Worm (Caenorhabditis elegans) whole organism, young adult: Measurements from ENCODE around the gene srh-78.

ENCODE experiments used
- B0336.3 ChIP-seq: fragments of 200-800 bp; sonication (Bioruptor generic); IDR thresholded peaks from 2 replicates; pipeline ENCODE4 v1.3.6; 2022; ENCODE audit warnings: missing genetic modification characterization, missing compliant biosample characterization
- C17E4.6 ChIP-seq: fragments of 200-800 bp; sonication (Bioruptor generic); IDR thresholded peaks from 2 replicates; pipeline ENCODE4 v1.3.6; 2022; ENCODE audit warnings: missing genetic modification reagents, missing genetic modification characterization, missing compliant biosample characterization
- D2030.7 ChIP-seq: fragments of 200-800 bp; sonication (Bioruptor generic); IDR thresholded peaks from 2 replicates; pipeline ENCODE4 v1.3.6; 2022; ENCODE audit warnings: missing genetic modification reagents, missing genetic modification characterization, missing compliant biosample characterization
- F37B4.10 ChIP-seq: fragments of 200-800 bp; sonication (Bioruptor generic); IDR thresholded peaks from 2 replicates; pipeline ENCODE4 v1.3.6; 2022; ENCODE audit warnings: missing genetic modification characterization, missing compliant biosample characterization
- T07F8.4 ChIP-seq: sonication (generic microtip); optimal IDR thresholded peaks from 2 replicates; lab custom pipeline; 2016; ENCODE audit warnings: mild to moderate bottlenecking, missing genetic modification characterization, moderate library complexity, missing compliant biosample characterization
- Y56A3A.18 ChIP-seq: fragments of 200-800 bp; sonication (Bioruptor generic); IDR thresholded peaks from 2 replicates; pipeline ENCODE4 v1.3.6; 2022; ENCODE audit warnings: missing genetic modification reagents, missing genetic modification characterization, missing compliant biosample characterization
- aptf-3 ChIP-seq: fragments of 200-800 bp; sonication (Bioruptor generic); IDR thresholded peaks from 2 replicates; pipeline ENCODE4 v1.3.6; 2022; ENCODE audit warnings: missing genetic modification characterization, missing compliant biosample characterization
- atf-7 ChIP-seq: sonication (generic microtip); optimal IDR thresholded peaks from 2 replicates; lab custom pipeline; 2017; ENCODE audit warnings: mild to moderate bottlenecking, missing genetic modification characterization, missing compliant biosample characterization
- ccch-3 ChIP-seq: fragments of 200-800 bp; sonication (Bioruptor generic); optimal IDR thresholded peaks from 2 replicates; lab custom pipeline; 2018; ENCODE audit warnings: mild to moderate bottlenecking, missing genetic modification characterization, missing compliant biosample characterization
- ceh-91 ChIP-seq: fragments of 200-800 bp; sonication (Bioruptor generic); IDR thresholded peaks from 2 replicates; pipeline ENCODE4 v1.3.6; 2022; ENCODE audit warnings: missing genetic modification reagents, missing genetic modification characterization, missing compliant biosample characterization
- chd-7 ChIP-seq: sonication (generic microtip); optimal IDR thresholded peaks from 2 replicates; lab custom pipeline; 2016; ENCODE audit warnings: mild to moderate bottlenecking, missing genetic modification characterization, moderate library complexity, missing compliant biosample characterization
- dox-1 ChIP-seq: fragments of 200-800 bp; sonication (Bioruptor generic); IDR thresholded peaks from 2 replicates; pipeline ENCODE4 v1.3.6; 2022; ENCODE audit warnings: missing genetic modification reagents, missing genetic modification characterization, missing compliant biosample characterization
- dpl-1 ChIP-seq: fragments of 150-350 bp; optimal IDR thresholded peaks from 2 replicates; lab custom pipeline; 2014; ENCODE audit warnings: missing biosample characterization, missing genetic modification reagents, missing genetic modification characterization
- egl-18 ChIP-seq: fragments of 200-800 bp; sonication (Bioruptor generic); IDR thresholded peaks from 2 replicates; pipeline ENCODE4 v1.3.6; 2022; ENCODE audit warnings: missing genetic modification reagents, missing genetic modification characterization, missing compliant biosample characterization
- egrh-3 ChIP-seq: fragments of 200-800 bp; sonication (Bioruptor generic); IDR thresholded peaks from 2 replicates; pipeline ENCODE4 v1.3.6; 2022; ENCODE audit warnings: missing genetic modification reagents, missing genetic modification characterization, missing compliant biosample characterization
- hmg-1.2 ChIP-seq: fragments of 200-800 bp; sonication (Bioruptor generic); IDR thresholded peaks from 2 replicates; pipeline ENCODE4 v1.3.6; 2022; ENCODE audit warnings: missing genetic modification reagents, missing genetic modification characterization, missing compliant biosample characterization
- hsf-1 ChIP-seq: fragments of 200-800 bp; sonication (Bioruptor generic); IDR thresholded peaks from 2 replicates; pipeline ENCODE4 v1.3.6; 2022; ENCODE audit warnings: missing genetic modification reagents, missing genetic modification characterization, missing compliant biosample characterization
- let-526 ChIP-seq: fragments of 200-800 bp; sonication (Bioruptor generic); IDR thresholded peaks from 2 replicates; pipeline ENCODE4 v1.3.6; 2022; ENCODE audit warnings: missing genetic modification reagents, missing genetic modification characterization, missing compliant biosample characterization
- lin-35 ChIP-seq, 3 experiments: fragments of 150-350 bp in 2 of 3; sonication (generic microtip) in 1 of 3; optimal IDR thresholded peaks; 2 replicates each; lab custom pipeline; 2014 to 2018; ENCODE audit warnings: missing biosample characterization in 3 of 3, missing genetic modification characterization in 3 of 3, missing genetic modification reagents in 3 of 3
- lin-40 ChIP-seq: sonication (generic microtip); optimal IDR thresholded peaks from 2 replicates; lab custom pipeline; 2016; ENCODE audit warnings: missing genetic modification characterization, mild to moderate bottlenecking, missing compliant biosample characterization, missing genotype, missing genetic modification reagents
- lin-54 ChIP-seq: fragments of 200-800 bp; sonication (Bioruptor generic); optimal IDR thresholded peaks from 2 replicates; lab custom pipeline; 2018; ENCODE audit warnings: mild to moderate bottlenecking, missing genetic modification characterization, missing compliant biosample characterization
- lir-1 ChIP-seq: fragments of 200-800 bp; sonication (Bioruptor generic); conservative IDR thresholded peaks from 2 replicates; pipeline ENCODE4 v1.3.6; 2022; ENCODE audit warnings: missing genetic modification reagents, missing genetic modification characterization, missing compliant biosample characterization
- madf-6 ChIP-seq: fragments of 200-800 bp; sonication (Bioruptor generic); IDR thresholded peaks from 2 replicates; pipeline ENCODE4 v1.3.6; 2022; ENCODE audit warnings: missing genetic modification reagents, missing genetic modification characterization, missing compliant biosample characterization
- mcd-1 ChIP-seq: fragments of 200-800 bp; sonication (Bioruptor generic); IDR thresholded peaks from 2 replicates; pipeline ENCODE4 v1.3.6; 2022; ENCODE audit warnings: missing genetic modification reagents, missing genetic modification characterization, missing compliant biosample characterization
- nhr-120 ChIP-seq: fragments of 200-800 bp; sonication (Bioruptor generic); IDR thresholded peaks from 2 replicates; pipeline ENCODE4 v1.3.6; 2022; ENCODE audit warnings: missing genetic modification characterization, missing compliant biosample characterization
- nhr-80 ChIP-seq: sonication (generic microtip); optimal IDR thresholded peaks from 2 replicates; lab custom pipeline; 2016; ENCODE audit warnings: missing genetic modification characterization, missing compliant biosample characterization
- pbrm-1 ChIP-seq: fragments of 200-800 bp; sonication (Bioruptor generic); IDR thresholded peaks from 2 replicates; pipeline ENCODE4 v1.3.6; 2022; ENCODE audit warnings: missing genetic modification reagents, missing genetic modification characterization, missing compliant biosample characterization
- pha-4 ChIP-seq: fragments of 150-350 bp; sonication (generic microtip); optimal IDR thresholded peaks from 2 replicates; lab custom pipeline; 2014; ENCODE audit warnings: missing biosample characterization, missing genetic modification reagents, missing genetic modification characterization
- rec-8 ChIP-seq, 2 experiments: sonication (generic microtip); optimal IDR thresholded peaks; 2 replicates each; lab custom pipeline; 2016; ENCODE audit warnings: mild to moderate bottlenecking in 2 of 2, missing genetic modification characterization in 2 of 2, missing genetic modification reagents in 2 of 2, missing genotype in 2 of 2, missing biosample characterization in 1 of 2, missing compliant biosample characterization in 1 of 2, moderate library complexity in 1 of 2
- sdz-38 ChIP-seq: sonication (generic microtip); optimal IDR thresholded peaks from 2 replicates; lab custom pipeline; 2016; ENCODE audit warnings: missing genotype, missing genetic modification characterization, missing compliant biosample characterization
- snpc-1.3 ChIP-seq: sonication (generic microtip); optimal IDR thresholded peaks from 2 replicates; lab custom pipeline; 2017; ENCODE audit warnings: missing genetic modification characterization, mild to moderate bottlenecking, missing compliant biosample characterization, antibody characterized with exemption, moderate library complexity, missing genotype, missing genetic modification reagents; ENCODE audit not compliant: insufficient read depth
- sptf-2 ChIP-seq: fragments of 200-800 bp; sonication (Bioruptor generic); optimal IDR thresholded peaks from 2 replicates; lab custom pipeline; 2018; ENCODE audit warnings: mild to moderate bottlenecking, missing genetic modification characterization, missing compliant biosample characterization
- tbp1 ChIP-seq: fragments of 200-800 bp; sonication (Bioruptor generic); optimal IDR thresholded peaks from 2 replicates; lab custom pipeline; 2018; ENCODE audit warnings: mild to moderate bottlenecking, missing genetic modification characterization, missing compliant biosample characterization
- tlf-1 ChIP-seq: fragments of 200-800 bp; sonication (Bioruptor generic); optimal IDR thresholded peaks from 2 replicates; lab custom pipeline; 2018; ENCODE audit warnings: mild to moderate bottlenecking, missing genetic modification characterization, missing compliant biosample characterization

The srh-78 gene

DNA sequence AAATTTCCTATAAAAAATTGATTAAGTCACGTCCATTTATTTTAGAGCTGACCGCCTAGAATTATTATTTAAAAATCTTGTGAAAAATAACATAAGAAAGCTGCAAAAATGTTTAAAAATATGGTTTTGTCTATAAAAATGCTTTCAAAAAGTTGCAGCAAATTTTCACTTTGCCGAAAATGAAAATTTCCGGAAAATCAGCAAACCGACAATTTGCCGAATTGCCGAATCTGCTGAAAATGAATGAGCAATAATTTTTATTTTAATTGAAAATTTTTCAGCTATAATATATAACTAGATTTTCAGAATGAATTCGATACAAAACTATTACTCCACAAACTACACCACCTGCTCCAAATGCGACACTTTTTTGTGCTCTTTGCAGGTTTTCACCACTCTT lies at the start of gene srh-78:
srh-78 (plus strand) TSS at position 301 of the 400 bp plus-strand sequence.
- TF ChIP-seq sdz-38 (tag; lab: Kevin White, UChicago) (no peak), lin-54 (no peak), egl-18 (no peak), lir-1 (no peak), sptf-2 (GFP tag; lab: Kevin White, UChicago) (no peak), pbrm-1 (GFP tag; lab: Robert Waterston, UW) (no peak), rec-8 (tag; optimal IDR thresholded peaks at IDR 0.05; lab: Kevin White, UChicago) (no peak), chd-7 (no peak), nhr-80 (tag; lab: Kevin White, UChicago) (no peak), hsf-1 (no peak)

DNA sequence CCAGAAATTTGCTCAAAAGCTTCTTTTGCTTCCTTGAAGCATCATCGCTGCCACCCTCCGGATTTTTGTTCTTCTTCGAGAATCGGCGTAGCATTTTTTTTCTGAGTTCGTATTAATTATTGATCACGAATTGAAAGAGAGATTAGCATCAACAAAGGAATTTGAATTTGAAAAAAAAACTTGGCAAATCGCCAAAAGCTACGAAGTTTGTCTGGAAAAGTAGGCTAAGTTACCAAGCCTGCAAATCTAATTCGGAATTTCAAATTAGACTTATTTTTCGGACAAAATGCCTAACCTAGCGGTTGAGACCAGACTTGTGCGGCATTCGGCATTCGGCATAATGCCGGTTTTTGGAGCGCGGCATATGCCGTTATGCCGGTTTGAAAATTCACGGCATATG lies 44.8 kb upstream of the srh-78 start, which contains the start of gene cfap-36:
cfap-36 (minus strand) TSS at position 101 of the 400 bp plus-strand sequence.
- TF ChIP-seq egl-18 (no peak), aptf-3 (GFP tag; lab: Robert Waterston, UW) (no peak), Y56A3A.18 (no peak), lin-35 (GFP tag; optimal IDR thresholded peaks at IDR 0.05; lab: Kevin White, UChicago) (no peak)

DNA sequence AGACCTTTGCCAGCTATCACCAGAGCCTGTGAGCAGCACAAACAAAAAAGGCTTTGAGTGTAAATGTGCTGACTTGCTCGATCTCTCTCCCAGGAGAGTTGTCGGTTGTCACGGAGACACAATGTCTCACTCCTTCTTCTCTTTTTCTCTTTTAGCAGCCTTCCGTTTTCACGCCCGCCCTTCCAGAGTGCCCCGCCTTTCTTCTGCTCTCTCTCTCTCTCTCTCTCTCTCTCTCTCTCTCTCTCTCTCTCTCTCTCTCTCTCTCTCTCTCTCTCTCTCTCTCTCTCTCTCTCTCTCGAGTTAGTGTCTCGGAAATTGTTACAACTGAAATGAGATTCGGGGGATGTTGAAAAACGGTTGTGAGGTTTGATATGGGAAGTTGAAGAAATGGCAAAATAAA lies 43.5 kb upstream of the srh-78 start:
- TF ChIP-seq dpl-1 (no peak), egrh-3 (GFP tag; lab: Robert Waterston, UW) (peak; percentile 54), ceh-91 (GFP tag; lab: Robert Waterston, UW) (no peak), hmg-1.2 (0 out of 2 replicates have a peak, but pooled peaks have one; percentile 11), mcd-1 (GFP tag; lab: Robert Waterston, UW) (peak; percentile 26; the same call in 1 of the 2 replicates), D2030.7 (GFP tag; lab: Robert Waterston, UW) (peak; percentile 36; the same call in 1 of the 2 replicates)
- TF ChIP-seq, all 124 proteins: peak for 4

DNA sequence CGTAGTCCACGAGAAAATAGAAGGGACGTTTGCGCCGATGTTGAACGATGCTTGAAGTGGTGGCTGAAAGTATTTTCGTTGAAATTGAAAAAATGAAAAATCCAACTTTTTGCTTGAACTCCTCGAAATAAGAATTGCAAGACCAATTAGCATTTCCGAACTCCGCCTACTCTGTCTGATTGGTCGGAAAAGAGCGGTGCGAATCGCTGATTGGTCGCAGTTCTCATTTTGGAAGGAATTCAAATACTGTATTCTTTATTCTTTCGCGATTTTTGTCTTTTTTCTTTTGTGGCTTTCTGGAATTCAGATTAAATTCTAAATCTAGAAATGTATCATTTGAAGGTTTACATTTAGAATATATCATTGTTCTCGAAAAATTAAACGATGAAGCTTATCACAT lies 42.4 kb upstream of the srh-78 start:
- TF ChIP-seq tlf-1 (GFP tag; lab: Kevin White, UChicago) (no peak), atf-7 (tag; lab: Kevin White, UChicago) (no peak), tbp1 (GFP tag; lab: Kevin White, UChicago) (no peak), F37B4.10 (no peak), T07F8.4 (no peak), snpc-1.3 (tag; lab: Kevin White, UChicago) (no peak), dox-1 (GFP tag; lab: Robert Waterston, UW) (no peak), ccch-3 (no peak), pha-4 (tag; lab: Kevin White, UChicago) (no peak), let-526 (GFP tag; lab: Robert Waterston, UW) (no peak), C17E4.6 (GFP tag; lab: Robert Waterston, UW) (no peak), B0336.3 (GFP tag; lab: Robert Waterston, UW) (no peak), chd-7 (no peak), madf-6 (GFP tag; lab: Robert Waterston, UW) (no peak), lin-40 (tag; lab: Kevin White, UChicago) (no peak), nhr-120 (no peak)
- TF ChIP-seq, all 124 proteins: peak for 0
